ENCODE assay signal across 1 fruit fly cellular context in the genomic region with DNA sequence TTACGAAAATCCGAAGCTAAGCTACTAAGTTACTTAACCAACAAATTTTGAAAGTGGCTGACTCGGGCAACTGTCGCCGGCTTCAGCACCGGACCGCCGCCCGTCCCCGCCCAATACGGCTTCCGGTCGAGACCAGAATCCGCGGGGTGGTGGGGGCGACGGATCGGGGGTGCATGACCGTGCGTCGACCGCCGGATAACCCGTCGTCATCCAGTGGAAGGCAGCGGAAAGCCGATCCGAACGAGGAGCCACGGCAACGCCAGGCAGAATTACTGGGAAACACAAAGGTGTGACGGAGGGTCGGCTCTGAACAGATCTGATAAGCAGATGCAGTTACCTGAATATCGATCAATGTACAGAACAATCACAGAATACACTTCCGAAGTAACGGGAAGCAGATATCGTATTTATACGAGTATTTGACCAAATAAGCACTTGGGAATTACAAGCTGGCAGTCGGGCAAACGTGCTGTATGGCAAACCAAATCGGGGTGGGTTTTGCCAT.
TF ChIP-seq lines count a peak whose summit lies in the region.

No protein-coding gene starts in this region.

TF ChIP-seq in whole organism, embryonic, 481 proteins besides CTCF, POLR2A, EP300 and RAD21 (continued from another document):
- peak; percentile 99 for TF ChIP-seq CG34376 (GFP tag; optimal IDR thresholded peaks at IDR 0.05; lab: Kevin White, UChicago)
- peak; percentile 100 for TF ChIP-seq Tbp (GFP tag; optimal IDR thresholded peaks at IDR 0.05; lab: Kevin White, UChicago)
- peak; percentile 50 for TF ChIP-seq CG3163 (GFP tag; optimal IDR thresholded peaks at IDR 0.05; lab: Kevin White, UChicago)
- TF ChIP-seq Hey (tag; optimal IDR thresholded peaks at IDR 0.05; lab: Kevin White, UChicago): peak; percentile 94
- peak; percentile 47; the same call in 1 of the 2 replicates for TF ChIP-seq HLH3B (GFP tag; IDR thresholded peaks at IDR 0.05; lab: Robert Waterston, UW)
- peak; percentile 80; the same call in 2 of the 3 replicates for TF ChIP-seq gce (GFP tag; IDR thresholded peaks at IDR 0.05; lab: Robert Waterston, UW)
- no peak for TF ChIP-seq hth (optimal IDR thresholded peaks at IDR 0.05; lab: Kevin White, UChicago)
- TF ChIP-seq nerfin-2 (GFP tag; IDR thresholded peaks at IDR 0.05; lab: Robert Waterston, UW; ENCODE audit: partially characterized antibody): peak; percentile 98
- no peak for TF ChIP-seq Lim3 (GFP tag; IDR thresholded peaks at IDR 0.05; lab: Robert Waterston, UW)
- peak; percentile 75 for TF ChIP-seq CG32532 (GFP tag; IDR thresholded peaks at IDR 0.05; lab: Robert Waterston, UW)
- peak; percentile 56 for TF ChIP-seq ems (GFP tag; optimal IDR thresholded peaks at IDR 0.05; lab: Kevin White, UChicago)
- TF ChIP-seq Nf-YA (GFP tag; IDR thresholded peaks at IDR 0.05; lab: Robert Waterston, UW): peak; percentile 29; the same call in 1 of the 2 replicates
- no peak for TF ChIP-seq Jarid2 (GFP tag; optimal IDR thresholded peaks at IDR 0.05; lab: Kevin White, UChicago)
- peak; percentile 68 for TF ChIP-seq pb (GFP tag; optimal IDR thresholded peaks at IDR 0.05; lab: Kevin White, UChicago)
- no peak for TF ChIP-seq Lpt (GFP tag; optimal IDR thresholded peaks at IDR 0.05; lab: Kevin White, UChicago)
- peak; percentile 95 for TF ChIP-seq ato (GFP tag; IDR thresholded peaks at IDR 0.05; lab: Robert Waterston, UW; ENCODE audit: partially characterized antibody)
- peak; percentile 42 for TF ChIP-seq CG3065 (GFP tag; optimal IDR thresholded peaks at IDR 0.05; lab: Kevin White, UChicago)
